Worm (Caenorhabditis elegans) whole organism, L1 larva: ENCODE measurements around the gene nlp-46.

Source experiments
- Y116A8C.19 ChIP-seq: sonication (generic microtip); optimal IDR thresholded peaks from 2 replicates; lab custom pipeline; 2016; ENCODE audit warnings: missing compliant biosample characterization, missing genetic modification characterization, borderline replicate concordance
- alr-1 ChIP-seq: fragments of 200-800 bp; sonication (Bioruptor generic); optimal IDR thresholded peaks from 2 replicates; lab custom pipeline; 2018; ENCODE audit warnings: borderline replicate concordance, mild to moderate bottlenecking, missing genetic modification characterization, missing compliant biosample characterization
- aly-2 ChIP-seq: fragments of 150-350 bp; optimal IDR thresholded peaks from 2 replicates; lab custom pipeline; 2014; ENCODE audit warnings: missing biosample characterization, missing genetic modification characterization
- ama-1 ChIP-seq: fragments of 150-350 bp; optimal IDR thresholded peaks from 2 replicates; lab custom pipeline; 2014
- blmp-1 ChIP-seq: fragments of 150-350 bp; optimal IDR thresholded peaks from 2 replicates; lab custom pipeline; 2014; ENCODE audit warnings: missing biosample characterization, missing genetic modification characterization
- ceh-90 ChIP-seq: sonication (generic microtip); optimal IDR thresholded peaks from 2 replicates; lab custom pipeline; 2016; ENCODE audit warnings: missing genetic modification characterization, missing compliant biosample characterization
- dpl-1 ChIP-seq, 3 experiments: fragments of 150-350 bp in 2 of 3; sonication (generic microtip) in 1 of 3; optimal IDR thresholded peaks; 2 replicates each; lab custom pipeline; 2014 to 2017; ENCODE audit warnings: missing biosample characterization in 3 of 3, missing genetic modification characterization in 3 of 3, missing genetic modification reagents in 3 of 3
- dsc-1 ChIP-seq: sonication (generic microtip); optimal IDR thresholded peaks from 2 replicates; lab custom pipeline; 2016; ENCODE audit warnings: mild to moderate bottlenecking, missing genetic modification characterization, missing compliant biosample characterization
- efl-1 ChIP-seq, 4 experiments: fragments of 150-350 bp; optimal IDR thresholded peaks in 3 of 4; peaks in 1 of 4; 1 replicate in 1 of 4; 2 replicates in 3 of 4; lab custom pipeline; 2014; ENCODE audit warnings: missing biosample characterization in 2 of 4, missing genetic modification characterization in 2 of 4, missing genetic modification reagents in 2 of 4
- efl-3 ChIP-seq: fragments of 200-800 bp; sonication (Bioruptor generic); optimal IDR thresholded peaks from 2 replicates; lab custom pipeline; 2018; ENCODE audit warnings: mild to moderate bottlenecking, missing genetic modification characterization, missing compliant biosample characterization
- elt-2 ChIP-seq: sonication (generic microtip); optimal IDR thresholded peaks from 2 replicates; lab custom pipeline; 2016; ENCODE audit warnings: missing genetic modification characterization, mild to moderate bottlenecking, inconsistent platforms, missing compliant biosample characterization, missing genetic modification reagents
- fkh-4 ChIP-seq: sonication (generic microtip); optimal IDR thresholded peaks from 2 replicates; lab custom pipeline; 2016; ENCODE audit warnings: missing compliant biosample characterization, missing genetic modification characterization, borderline replicate concordance
- fkh-8 ChIP-seq: sonication (generic microtip); optimal IDR thresholded peaks from 2 replicates; lab custom pipeline; 2016; ENCODE audit warnings: mild to moderate bottlenecking, missing genetic modification characterization, missing compliant biosample characterization
- grh-1 ChIP-seq: fragments of 200-800 bp; sonication (Bioruptor generic); IDR thresholded peaks from 2 replicates; pipeline ENCODE4 v1.3.6; 2022; ENCODE audit warnings: missing genetic modification reagents, missing genetic modification characterization, missing compliant biosample characterization
- hlh-4 ChIP-seq: sonication (generic microtip); optimal IDR thresholded peaks from 2 replicates; lab custom pipeline; 2016; ENCODE audit warnings: mild to moderate bottlenecking, missing genetic modification characterization, missing compliant biosample characterization
- hpl-2 ChIP-seq: fragments of 150-350 bp; optimal IDR thresholded peaks from 2 replicates; lab custom pipeline; 2014; ENCODE audit warnings: missing biosample characterization, missing genetic modification reagents, missing genetic modification characterization
- irx-1 ChIP-seq: sonication (generic microtip); optimal IDR thresholded peaks from 2 replicates; lab custom pipeline; 2016; ENCODE audit warnings: missing genetic modification characterization, missing compliant biosample characterization
- jun-1 ChIP-seq: fragments of 150-350 bp; optimal IDR thresholded peaks from 2 replicates; lab custom pipeline; 2014; ENCODE audit warnings: missing biosample characterization, missing genetic modification reagents, missing genetic modification characterization
- lin-13 ChIP-seq: fragments of 150-350 bp; optimal IDR thresholded peaks from 2 replicates; lab custom pipeline; 2014; ENCODE audit warnings: missing biosample characterization, missing genetic modification reagents, missing genetic modification characterization
- lin-14 ChIP-seq: fragments of 200-800 bp; sonication (Bioruptor generic); optimal IDR thresholded peaks from 2 replicates; lab custom pipeline; 2018; ENCODE audit warnings: mild to moderate bottlenecking, missing genetic modification characterization, moderate library complexity, missing compliant biosample characterization
- lin-15B ChIP-seq: fragments of 150-350 bp; sonication (generic microtip); optimal IDR thresholded peaks from 3 replicates; lab custom pipeline; 2014; ENCODE audit warnings: missing biosample characterization, missing genetic modification characterization
- lin-35 ChIP-seq, 2 experiments: fragments of 150-350 bp; optimal IDR thresholded peaks; 2 replicates each; lab custom pipeline; 2014; ENCODE audit warnings: missing biosample characterization in 2 of 2, missing genetic modification characterization in 2 of 2, missing genetic modification reagents in 2 of 2
- lir-3 ChIP-seq: sonication (generic microtip); optimal IDR thresholded peaks from 2 replicates; lab custom pipeline; 2016; ENCODE audit warnings: mild to moderate bottlenecking, missing genetic modification characterization, moderate library complexity, missing compliant biosample characterization; ENCODE audit not compliant: poor library complexity
- lsy-2 ChIP-seq, 2 experiments: fragments of 150-350 bp; optimal IDR thresholded peaks; 2 replicates each; lab custom pipeline; 2014; ENCODE audit warnings: missing biosample characterization in 2 of 2, missing genetic modification characterization in 2 of 2
- mef-2 ChIP-seq: fragments of 150-350 bp; optimal IDR thresholded peaks from 2 replicates; lab custom pipeline; 2014; ENCODE audit warnings: missing biosample characterization, missing genetic modification characterization
- mep-1 ChIP-seq: fragments of 150-350 bp; optimal IDR thresholded peaks from 2 replicates; lab custom pipeline; 2014; ENCODE audit warnings: missing biosample characterization, missing genetic modification characterization
- nhr-11 ChIP-seq: fragments of 150-350 bp; optimal IDR thresholded peaks from 2 replicates; lab custom pipeline; 2014; ENCODE audit warnings: missing biosample characterization, missing genetic modification characterization
- nhr-12 ChIP-seq: sonication (generic microtip); optimal IDR thresholded peaks from 2 replicates; lab custom pipeline; 2017; ENCODE audit warnings: missing biosample characterization, missing genetic modification characterization
- nhr-20 ChIP-seq: sonication (generic microtip); optimal IDR thresholded peaks from 2 replicates; lab custom pipeline; 2016; ENCODE audit warnings: mild to moderate bottlenecking, missing genetic modification characterization, missing compliant biosample characterization
- nhr-237 ChIP-seq: fragments of 150-350 bp; optimal IDR thresholded peaks from 2 replicates; lab custom pipeline; 2014; ENCODE audit warnings: missing biosample characterization, missing genetic modification characterization
- nhr-28 ChIP-seq: fragments of 150-350 bp; optimal IDR thresholded peaks from 2 replicates; lab custom pipeline; 2014; ENCODE audit warnings: missing biosample characterization, missing genetic modification characterization
- nhr-47 ChIP-seq: sonication (generic microtip); optimal IDR thresholded peaks from 2 replicates; lab custom pipeline; 2016; ENCODE audit warnings: mild to moderate bottlenecking, missing genetic modification characterization, moderate library complexity, missing compliant biosample characterization
- nhr-71 ChIP-seq: sonication (generic microtip); optimal IDR thresholded peaks from 2 replicates; lab custom pipeline; 2016; ENCODE audit warnings: mild to moderate bottlenecking, missing genetic modification characterization, moderate library complexity, missing compliant biosample characterization
- nhr-77 ChIP-seq: fragments of 150-350 bp; optimal IDR thresholded peaks from 2 replicates; lab custom pipeline; 2014; ENCODE audit warnings: missing biosample characterization, missing genetic modification characterization
- pag-3 ChIP-seq: sonication (generic microtip); optimal IDR thresholded peaks from 2 replicates; lab custom pipeline; 2017; ENCODE audit warnings: missing genetic modification characterization, mild to moderate bottlenecking, missing compliant biosample characterization, antibody characterized with exemption, borderline replicate concordance; ENCODE audit not compliant: insufficient read depth
- pax-3 ChIP-seq: fragments of 200-800 bp; sonication (Bioruptor generic); optimal IDR thresholded peaks from 2 replicates; lab custom pipeline; 2018; ENCODE audit warnings: mild to moderate bottlenecking, missing genetic modification characterization, moderate library complexity, missing compliant biosample characterization
- rnt-1 ChIP-seq: sonication (generic microtip); optimal IDR thresholded peaks from 2 replicates; lab custom pipeline; 2016; ENCODE audit warnings: mild to moderate bottlenecking, missing genetic modification characterization, moderate library complexity, missing compliant biosample characterization
- skn-1 ChIP-seq: fragments of 150-350 bp; optimal IDR thresholded peaks from 2 replicates; lab custom pipeline; 2014; ENCODE audit warnings: missing biosample characterization, missing genetic modification characterization
- snu-23 ChIP-seq: sonication (generic microtip); optimal IDR thresholded peaks from 2 replicates; lab custom pipeline; 2016; ENCODE audit warnings: missing genetic modification characterization, missing compliant biosample characterization
- sox-4 ChIP-seq: sonication (generic microtip); optimal IDR thresholded peaks from 2 replicates; lab custom pipeline; 2016; ENCODE audit warnings: missing genetic modification characterization, missing compliant biosample characterization
- swsn-7 ChIP-seq: sonication (generic microtip); optimal IDR thresholded peaks from 2 replicates; lab custom pipeline; 2016; ENCODE audit warnings: missing genetic modification characterization, missing compliant biosample characterization
- tlp-1 ChIP-seq: fragments of 150-350 bp; optimal IDR thresholded peaks from 2 replicates; lab custom pipeline; 2014; ENCODE audit warnings: missing biosample characterization, missing genetic modification characterization
- unc-130 ChIP-seq: fragments of 150-350 bp; optimal IDR thresholded peaks from 2 replicates; lab custom pipeline; 2017; ENCODE audit warnings: missing biosample characterization, missing genetic modification characterization, inconsistent platforms
- unc-86 ChIP-seq: sonication (generic microtip); optimal IDR thresholded peaks from 2 replicates; lab custom pipeline; 2016; ENCODE audit warnings: missing genetic modification characterization, missing compliant biosample characterization
- vab-15 ChIP-seq: sonication (generic microtip); optimal IDR thresholded peaks from 2 replicates; lab custom pipeline; 2017; ENCODE audit warnings: missing genotype, mild to moderate bottlenecking, missing genetic modification characterization, missing compliant biosample characterization
- xbp-1 ChIP-seq: sonication (generic microtip); optimal IDR thresholded peaks from 2 replicates; lab custom pipeline; 2016; ENCODE audit warnings: missing genetic modification characterization, missing compliant biosample characterization
- zag-1 ChIP-seq: fragments of 150-350 bp; optimal IDR thresholded peaks from 2 replicates; lab custom pipeline; 2014; ENCODE audit warnings: missing biosample characterization, missing genetic modification characterization
- zip-4 ChIP-seq: fragments of 200-800 bp; sonication (Bioruptor generic); optimal IDR thresholded peaks from 2 replicates; lab custom pipeline; 2018; ENCODE audit warnings: mild to moderate bottlenecking, missing genetic modification characterization, moderate library complexity, missing compliant biosample characterization
- ztf-11 ChIP-seq, 2 experiments: sonication (generic microtip); optimal IDR thresholded peaks; 2 replicates each; lab custom pipeline; 2016 to 2017; ENCODE audit warnings: missing genetic modification characterization in 2 of 2, missing biosample characterization in 1 of 2, missing compliant biosample characterization in 1 of 2
- ztf-4 ChIP-seq: fragments of 150-350 bp; optimal IDR thresholded peaks from 2 replicates; lab custom pipeline; 2014; ENCODE audit warnings: missing biosample characterization, missing genetic modification characterization

nlp-46 gene

DNA sequence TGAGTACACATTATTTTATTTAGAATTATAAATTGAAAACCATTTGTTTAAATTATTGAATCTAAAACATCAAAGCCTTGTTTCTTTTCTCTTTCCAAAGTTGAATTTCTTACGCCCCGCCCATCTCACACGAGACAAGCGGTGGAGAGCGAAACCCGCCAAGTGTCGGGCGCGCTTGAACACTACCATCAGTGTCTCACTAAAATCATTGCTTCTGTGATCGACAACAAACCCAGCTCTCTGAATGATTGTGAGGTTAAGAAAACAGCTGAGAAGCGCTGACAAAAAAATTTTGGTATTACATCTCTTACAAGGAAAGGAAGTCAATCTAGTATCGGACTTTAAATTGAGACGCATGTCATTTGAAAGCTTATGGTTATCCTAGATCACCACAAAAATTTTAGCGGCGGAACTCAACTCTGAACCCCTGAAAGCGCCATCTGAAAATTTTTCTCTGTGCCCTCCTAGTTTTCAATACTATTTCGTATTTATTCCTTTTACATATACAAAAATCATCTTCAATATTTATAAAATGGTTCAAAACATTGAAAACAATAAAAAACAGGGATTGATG lies 14.9 kb downstream of the nlp-46 start (continued):
- TF ChIP-seq hpl-2 (GFP tag; lab: Kevin White, UChicago), result no peak
- TF ChIP-seq ztf-11 (tag; optimal IDR thresholded peaks at IDR 0.05; lab: Kevin White, UChicago), result peak in 1 of 2 experiments; percentile 14
- peak; percentile 82 for TF ChIP-seq grh-1 (GFP tag; lab: Robert Waterston, UW)

DNA sequence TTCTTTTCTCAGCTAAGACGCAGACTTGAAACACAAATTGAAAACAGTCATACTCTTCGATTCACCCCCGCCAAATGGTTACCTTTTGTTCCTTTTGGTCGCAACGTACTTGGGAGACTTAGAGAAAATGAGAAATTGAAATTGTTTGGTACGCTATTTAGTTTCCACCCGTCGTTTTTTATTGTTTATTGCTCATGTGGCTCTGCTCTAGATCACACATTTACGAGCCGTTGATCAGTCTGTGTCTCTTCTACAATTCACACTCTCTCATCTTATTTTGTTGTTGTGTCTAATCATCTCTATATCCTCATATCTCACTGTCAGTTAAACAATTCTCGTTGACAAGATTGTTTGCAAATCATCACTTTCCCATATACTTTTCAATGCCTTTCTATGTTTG lies 18.1 kb downstream of the nlp-46 start:
- TF ChIP-seq rnt-1 (tag; lab: Kevin White, UChicago) (peak; percentile 47), nhr-47 (no peak), mef-2 (tag; lab: Kevin White, UChicago) (no peak), dsc-1 (peak; percentile 50), nhr-77 (no peak), efl-3 (GFP tag; lab: Kevin White, UChicago) (no peak), dpl-1 (GFP tag; optimal IDR thresholded peaks at IDR 0.05; lab: Kevin White, UChicago) (no peak), fkh-4 (tag; lab: Kevin White, UChicago) (no peak), lin-35 (GFP tag; optimal IDR thresholded peaks at IDR 0.05; lab: Kevin White, UChicago) (no peak), skn-1 (tag; lab: Kevin White, UChicago) (no peak), lin-15B (no peak), zag-1 (tag; lab: Kevin White, UChicago) (no peak), snu-23 (peak; percentile 16), lsy-2 (tag; optimal IDR thresholded peaks at IDR 0.05; lab: Kevin White, UChicago) (peak in 1 of 2 experiments; percentile 41), mep-1 (no peak), nhr-237 (no peak), pax-3 (tag; lab: Kevin White, UChicago) (no peak), unc-130 (tag; lab: Kevin White, UChicago) (no peak), irx-1 (tag; lab: Kevin White, UChicago) (no peak), pag-3 (tag; lab: Kevin White, UChicago) (no peak), jun-1 (tag; lab: Kevin White, UChicago) (no peak), ama-1 (no peak), fkh-8 (tag; lab: Kevin White, UChicago) (no peak), zip-4 (GFP tag; lab: Kevin White, UChicago) (no peak), tlp-1 (tag; lab: Kevin White, UChicago) (no peak), ceh-90 (tag; lab: Kevin White, UChicago) (no peak), ztf-4 (tag; lab: Kevin White, UChicago) (no peak), sox-4 (tag; lab: Kevin White, UChicago) (no peak), nhr-28 (tag; lab: Kevin White, UChicago) (no peak), ztf-11 (tag; optimal IDR thresholded peaks at IDR 0.05; lab: Kevin White, UChicago) (no peak), hlh-4 (tag; lab: Kevin White, UChicago) (no peak), alr-1 (tag; lab: Kevin White, UChicago) (no peak), vab-15 (tag; lab: Kevin White, UChicago) (no peak), lin-14 (peak; percentile 60), nhr-20 (tag; lab: Kevin White, UChicago) (no peak), lin-13 (GFP tag; lab: Kevin White, UChicago) (no peak), lir-3 (tag; lab: Kevin White, UChicago) (no peak), Y116A8C.19 (tag; lab: Kevin White, UChicago) (no peak), nhr-11 (tag; lab: Kevin White, UChicago) (no peak), xbp-1 (no peak), elt-2 (tag; lab: Kevin White, UChicago) (no peak), aly-2 (no peak), nhr-12 (tag; lab: Kevin White, UChicago) (no peak), nhr-71 (peak; percentile 24), blmp-1 (no peak), efl-1 (optimal IDR thresholded peaks at IDR 0.05; lab: Kevin White, UChicago) (peak; percentile 1 to 17), efl-1 (GFP tag; optimal IDR thresholded peaks at IDR 0.05 in 1 of 2; lab: Kevin White, UChicago) (no peak), swsn-7 (no peak), unc-86 (no peak)
